Fruit fly (Drosophila melanogaster) whole organism, adult: ENCODE measurements around the gene Pep.

Source experiments
- CG11617 ChIP-seq: fragments of 200-800 bp; sonication (Bioruptor generic); optimal IDR thresholded peaks from 2 replicates; lab custom pipeline; 2017; ENCODE audit warnings: mild to moderate bottlenecking, missing biosample characterization, missing genetic modification reagents, missing genetic modification characterization
- CG12768 ChIP-seq: fragments of 200-800 bp; sonication (Bioruptor generic); optimal IDR thresholded peaks from 2 replicates; lab custom pipeline; 2017; ENCODE audit warnings: missing biosample characterization, missing genetic modification characterization, mild to moderate bottlenecking, moderate library complexity, missing genetic modification reagents
- CG1620 ChIP-seq: fragments of 200-800 bp; sonication (Bioruptor generic); optimal IDR thresholded peaks from 2 replicates; lab custom pipeline; 2016; ENCODE audit warnings: missing biosample characterization, missing genetic modification characterization
- CG33017 ChIP-seq: fragments of 200-800 bp; sonication (Bioruptor generic); optimal IDR thresholded peaks from 2 replicates; lab custom pipeline; 2018; ENCODE audit warnings: missing biosample characterization, mild to moderate bottlenecking, missing genetic modification characterization, moderate library complexity
- CG5204 ChIP-seq: fragments of 200-800 bp; sonication (Bioruptor generic); optimal IDR thresholded peaks from 2 replicates; lab custom pipeline; 2016; ENCODE audit warnings: missing biosample characterization, missing genetic modification characterization
- Clk ChIP-seq: fragments of 200-800 bp; sonication (Bioruptor generic); optimal IDR thresholded peaks from 2 replicates; lab custom pipeline; 2017; ENCODE audit warnings: missing biosample characterization, missing genetic modification characterization
- Hr96 ChIP-seq: fragments of 200-800 bp; sonication (Bioruptor generic); optimal IDR thresholded peaks from 2 replicates; lab custom pipeline; 2016; ENCODE audit warnings: missing biosample characterization, missing genetic modification characterization
- kay ChIP-seq: fragments of 200-800 bp; sonication (Bioruptor generic); peaks from one replicate; lab custom pipeline; 2016; ENCODE audit warnings: missing biosample characterization, missing genetic modification characterization, borderline replicate concordance
- pad ChIP-seq: fragments of 200-800 bp; sonication (Bioruptor generic); optimal IDR thresholded peaks from 3 replicates; lab custom pipeline; 2017; ENCODE audit warnings: missing biosample characterization, missing genetic modification characterization, mild to moderate bottlenecking, moderate library complexity, missing genetic modification reagents
- tj ChIP-seq: fragments of 200-800 bp; sonication (Bioruptor generic); optimal IDR thresholded peaks from 3 replicates; lab custom pipeline; 2017; ENCODE audit warnings: missing biosample characterization, mild to moderate bottlenecking, missing genetic modification characterization, moderate library complexity
- toe ChIP-seq: fragments of 200-800 bp; sonication (Bioruptor generic); optimal IDR thresholded peaks from 2 replicates; lab custom pipeline; 2016; ENCODE audit warnings: missing biosample characterization, missing genetic modification characterization

dm6 chr3L:17621451-17621946, 23.3 kb downstream of the Pep start, which contains the start of the genes Vps60 and anchor:
- TF ChIP-seq CG1620 (GFP tag; lab: Kevin White, UChicago) = peak; percentile 52
- peak; percentile 80 for TF ChIP-seq CG11617 (GFP tag; lab: Kevin White, UChicago)
- no peak for TF ChIP-seq toe
- TF ChIP-seq kay = peak; percentile 99
- no peak for TF ChIP-seq CG5204 (GFP tag; lab: Kevin White, UChicago)
- TF ChIP-seq CG12768 (GFP tag; lab: Kevin White, UChicago) = peak; percentile 79
- peak; percentile 75 for TF ChIP-seq pad (GFP tag; lab: Kevin White, UChicago)
- TF ChIP-seq Clk (GFP tag; lab: Kevin White, UChicago) = peak; percentile 64
- peak; percentile 47 for TF ChIP-seq tj (GFP tag; lab: Kevin White, UChicago)
- TF ChIP-seq CG33017 = peak; percentile 65
- TF ChIP-seq Hr96 (GFP tag; lab: Kevin White, UChicago) = peak; percentile 70
